Fruit fly (Drosophila melanogaster): ENCODE results near the gene GstD9.

Gene GstD9

DNA sequence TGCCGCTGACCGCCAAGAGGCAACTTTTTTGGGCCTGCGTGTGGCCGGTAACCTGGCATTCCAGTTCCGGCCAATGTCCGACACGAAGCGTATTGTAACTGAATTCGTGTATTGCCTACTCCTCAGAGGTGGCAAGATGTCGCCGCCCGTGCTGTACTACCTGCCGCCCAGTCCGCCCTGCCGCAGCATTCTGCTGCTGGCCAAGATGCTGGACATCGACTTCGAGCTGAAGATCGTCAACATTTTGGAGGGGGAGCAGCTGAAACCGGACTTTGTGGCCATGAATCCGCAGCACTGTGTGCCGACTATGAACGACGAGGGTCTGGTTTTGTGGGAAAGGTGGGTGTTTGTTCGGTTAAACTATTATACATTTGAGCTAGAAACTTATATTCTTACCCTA is 16.9 kb upstream of the GstD9 start:
- TF ChIP-seq CG8478 (optimal IDR thresholded peaks at IDR 0.05) = no peak
- TF ChIP-seq CTCF (optimal IDR thresholded peaks at IDR 0.05) = no peak

DNA sequence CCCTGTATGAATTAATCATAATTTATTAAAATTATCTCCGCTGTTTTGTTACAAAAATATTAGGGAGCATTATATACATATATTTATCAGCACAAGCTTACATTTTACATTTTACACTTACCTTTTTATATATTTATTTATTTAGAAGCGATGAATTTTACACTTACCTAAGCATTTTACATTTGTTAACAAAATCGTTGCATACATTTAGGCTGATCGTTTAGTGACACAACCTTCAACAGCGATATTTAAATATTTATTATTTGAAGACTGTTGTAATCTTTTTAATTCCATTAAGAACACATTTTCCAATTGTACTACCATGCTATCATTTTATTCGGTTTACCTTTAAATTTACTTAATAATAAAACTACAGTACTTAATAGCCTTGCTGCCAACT is 16.4 kb upstream of the GstD9 start:
- TF ChIP-seq CTCF (optimal IDR thresholded peaks at IDR 0.05) = peak in 1 of 2 experiments; percentile 29
- TF ChIP-seq CG8478 (optimal IDR thresholded peaks at IDR 0.05) = no peak

DNA sequence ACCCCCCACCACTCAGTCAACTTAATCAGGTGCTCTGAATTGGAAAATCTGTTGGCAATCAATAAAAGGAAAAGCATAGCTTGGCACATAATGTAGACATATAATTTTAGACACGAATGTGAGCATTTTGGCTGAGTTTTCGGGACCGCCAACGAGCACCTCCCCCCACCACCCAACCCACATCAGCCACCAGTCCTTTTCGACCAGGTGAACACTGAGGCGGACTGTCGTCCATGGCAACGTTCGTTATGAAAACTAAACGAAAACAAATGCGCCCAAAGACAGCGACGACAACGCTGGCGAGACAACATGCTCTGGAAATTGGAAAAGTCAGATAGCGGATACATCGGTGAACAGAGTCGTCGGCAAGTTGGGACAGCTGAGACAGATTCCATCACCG is 15.7 kb upstream of the GstD9 start, which contains the start of gene GstD11:
GstD11 (plus strand) TSS at position 301 of the 400 bp plus-strand sequence.
- TF ChIP-seq CTCF (optimal IDR thresholded peaks at IDR 0.05) (no peak), CG8478 (optimal IDR thresholded peaks at IDR 0.05) (no peak)

DNA sequence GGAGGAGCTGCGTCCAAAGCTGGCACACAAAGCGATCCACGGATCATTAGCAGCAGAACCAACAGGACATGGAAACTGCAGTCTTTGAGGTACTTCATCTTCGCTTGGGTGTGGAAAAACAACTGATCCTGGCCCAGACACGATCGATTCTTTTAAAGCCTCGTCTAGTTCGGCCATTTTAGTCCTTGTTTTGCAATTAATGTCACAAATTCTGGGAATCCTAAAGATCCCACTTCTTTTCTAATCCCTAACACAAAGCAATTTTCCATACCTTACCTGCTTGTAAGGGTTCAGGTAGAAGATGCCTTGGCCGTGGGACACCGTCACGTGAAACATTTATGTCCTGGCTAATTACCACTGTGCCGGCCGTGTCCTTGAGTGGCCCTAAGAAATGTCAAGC is 15.2 kb upstream of the GstD9 start, which contains the start of gene CG10035:
CG10035 (minus strand) TSS at position 129 of the 400 bp plus-strand sequence.
- TF ChIP-seq CG8478 (optimal IDR thresholded peaks at IDR 0.05) (no peak), CTCF (optimal IDR thresholded peaks at IDR 0.05) (no peak)

DNA sequence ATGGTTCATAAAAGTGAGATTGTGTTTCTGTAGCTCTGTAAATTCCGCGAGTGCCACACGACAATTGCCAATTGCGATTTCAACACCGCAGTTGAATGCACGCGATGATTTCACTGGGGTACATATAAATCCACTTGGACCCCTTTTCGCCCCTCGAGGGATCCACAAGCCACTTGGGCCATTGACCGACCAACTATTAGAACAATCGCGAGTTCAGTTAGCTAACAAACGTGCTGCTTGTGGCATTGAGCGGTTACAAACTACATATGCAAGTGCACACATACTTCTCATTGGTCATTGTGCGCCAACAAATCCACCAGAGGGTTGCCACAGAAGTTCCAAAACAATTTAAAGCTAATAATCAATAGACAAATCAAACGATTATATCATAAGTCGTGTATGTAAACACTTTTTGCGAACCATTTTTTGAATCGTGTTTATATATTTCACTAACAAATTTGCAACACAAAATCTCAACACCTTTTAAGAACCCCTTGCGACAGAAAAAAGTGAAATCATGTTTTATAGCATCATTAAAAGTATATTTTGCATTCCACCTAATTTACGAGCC is 13.9 kb upstream of the GstD9 start:
- TF ChIP-seq CG8478 (optimal IDR thresholded peaks at IDR 0.05) (no peak), CTCF (optimal IDR thresholded peaks at IDR 0.05) (no peak)

DNA sequence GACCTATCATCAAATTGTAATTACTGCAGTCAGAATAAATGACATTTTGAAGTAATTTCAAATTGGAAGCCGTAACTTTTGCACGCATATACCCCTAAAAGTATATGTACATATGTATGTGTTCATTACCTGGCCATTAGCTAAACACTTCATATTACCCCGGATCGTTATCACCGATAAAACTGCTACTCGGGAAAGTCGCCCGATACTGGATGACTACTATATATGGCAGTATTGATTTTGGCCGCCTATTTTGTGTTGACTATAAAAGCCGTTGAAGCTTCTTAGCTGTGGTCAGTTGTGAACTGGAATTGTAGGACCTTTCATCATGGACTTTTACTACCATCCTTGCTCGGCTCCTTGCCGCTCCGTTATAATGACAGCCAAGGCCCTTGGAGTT is 12.3 kb upstream of the GstD9 start, which contains the start of gene GstD8:
GstD8 (plus strand) TSS at position 301 of the 400 bp plus-strand sequence.
- TF ChIP-seq CTCF (optimal IDR thresholded peaks at IDR 0.05) (no peak), CG8478 (optimal IDR thresholded peaks at IDR 0.05) (no peak)

DNA sequence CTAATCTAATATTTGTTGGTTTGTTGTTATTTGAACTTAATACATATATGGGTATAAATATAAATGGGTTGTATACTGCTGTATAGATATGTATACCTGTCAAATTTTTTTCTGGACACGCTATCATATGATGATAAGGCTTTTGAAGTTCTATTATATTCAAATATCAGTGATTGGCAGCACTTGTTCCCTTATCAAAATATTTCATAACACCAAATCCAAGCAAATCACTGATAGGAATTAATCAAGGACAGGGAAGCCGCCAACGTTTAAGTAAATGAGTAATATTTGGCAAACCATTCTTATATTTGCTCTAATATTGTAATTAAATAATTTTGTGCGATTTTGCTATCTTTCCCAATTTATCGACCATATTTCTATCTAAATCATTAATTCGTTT is 11.9 kb upstream of the GstD9 start:
- TF ChIP-seq CTCF (optimal IDR thresholded peaks at IDR 0.05) = no peak
- no peak for TF ChIP-seq CG8478 (optimal IDR thresholded peaks at IDR 0.05)

DNA sequence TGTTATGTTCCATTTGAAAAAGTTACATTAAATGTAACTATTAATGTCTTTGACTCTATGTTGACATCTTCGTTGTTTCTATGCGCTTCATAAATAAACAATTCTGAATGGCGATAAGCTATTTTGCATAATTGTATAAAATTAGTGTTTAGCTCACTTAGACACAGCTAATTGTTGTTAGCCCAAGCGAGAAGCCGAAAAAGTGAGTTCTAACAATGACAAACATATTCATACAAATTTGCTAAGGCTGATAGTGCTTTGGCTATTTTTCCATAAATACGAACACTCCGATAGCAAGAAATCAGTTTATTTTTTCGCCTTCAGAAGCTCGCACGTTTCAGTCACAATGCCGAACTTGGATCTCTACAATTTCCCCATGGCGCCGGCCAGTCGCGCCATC is 10.8 kb upstream of the GstD9 start, which contains the start of gene GstD7:
GstD7 (plus strand) TSS at position 301 of the 400 bp plus-strand sequence.
- TF ChIP-seq CTCF (optimal IDR thresholded peaks at IDR 0.05) = no peak

DNA sequence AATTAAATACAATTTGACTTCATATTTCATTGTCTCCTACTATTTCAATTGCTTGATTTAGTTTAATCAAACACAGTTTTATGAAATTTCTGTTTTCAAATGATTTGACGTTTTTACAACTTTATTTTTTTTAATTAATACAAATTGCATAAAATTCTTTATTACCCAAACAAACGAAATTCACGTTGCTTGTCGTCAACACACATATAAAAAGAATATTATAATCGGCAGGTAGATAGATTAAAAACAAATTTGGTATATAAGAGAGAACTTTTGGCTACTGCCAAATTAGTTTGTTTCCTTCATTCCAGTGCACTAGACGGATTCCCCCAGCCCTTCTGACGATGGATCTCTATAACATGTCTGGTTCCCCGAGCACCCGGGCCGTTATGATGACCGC is 9.5 kb upstream of the GstD9 start, which contains the start of gene GstD6:
GstD6 (plus strand) TSS at position 301 of the 400 bp plus-strand sequence.
- TF ChIP-seq CG8478 (optimal IDR thresholded peaks at IDR 0.05) = no peak
- TF ChIP-seq CTCF (optimal IDR thresholded peaks at IDR 0.05) = no peak

DNA sequence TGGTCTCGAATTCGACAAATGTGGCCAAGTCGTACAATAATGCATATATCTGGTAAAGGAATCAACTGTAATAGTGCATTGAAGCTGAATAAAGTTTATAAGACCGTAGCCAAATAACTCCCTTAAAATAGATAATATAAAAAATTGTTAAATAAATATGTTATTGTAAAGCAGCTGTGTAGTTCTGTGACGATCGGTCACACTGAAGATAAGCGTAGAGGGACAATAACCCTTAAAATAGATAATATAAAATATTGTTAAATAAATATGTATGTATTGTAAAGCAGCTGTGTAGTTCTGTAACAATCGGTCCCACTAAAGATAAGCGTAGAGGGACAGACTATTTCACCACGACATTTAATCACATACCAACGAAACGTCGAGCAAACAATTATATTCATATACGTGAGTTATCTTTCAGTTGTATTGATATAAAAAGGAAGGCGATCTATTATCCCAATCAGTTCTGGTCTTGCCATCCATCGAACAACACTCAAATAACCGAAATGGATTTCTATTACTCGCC is 8.0 kb upstream of the GstD9 start, which contains the start of gene GstD5:
GstD5 (plus strand) TSS at position 476 of the 526 bp plus-strand sequence.
- no peak for TF ChIP-seq CG8478 (optimal IDR thresholded peaks at IDR 0.05)
- TF ChIP-seq CTCF (optimal IDR thresholded peaks at IDR 0.05) = no peak

DNA sequence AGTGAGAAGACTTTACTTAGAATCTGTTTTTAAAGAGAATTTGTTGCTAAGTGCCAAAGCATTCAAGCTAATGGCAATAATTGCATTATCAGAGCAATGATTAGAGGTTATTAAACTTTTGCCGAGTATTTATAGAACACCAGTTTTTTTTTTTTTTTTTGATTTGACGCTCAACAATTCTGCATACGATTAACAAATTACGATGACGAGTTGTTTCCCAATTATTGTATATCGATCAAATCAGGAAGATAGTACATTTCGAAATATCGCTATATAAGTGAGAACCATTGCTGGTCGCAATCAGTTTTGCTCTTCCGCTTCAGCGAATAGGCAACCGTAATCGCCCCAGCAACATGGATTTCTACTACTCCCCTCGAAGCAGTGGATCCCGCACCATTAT is 6.4 kb upstream of the GstD9 start, which contains the start of gene GstD4:
GstD4 (plus strand) TSS at position 301 of the 400 bp plus-strand sequence.
- TF ChIP-seq CG8478 (optimal IDR thresholded peaks at IDR 0.05) = no peak
- TF ChIP-seq CTCF (optimal IDR thresholded peaks at IDR 0.05) = no peak

DNA sequence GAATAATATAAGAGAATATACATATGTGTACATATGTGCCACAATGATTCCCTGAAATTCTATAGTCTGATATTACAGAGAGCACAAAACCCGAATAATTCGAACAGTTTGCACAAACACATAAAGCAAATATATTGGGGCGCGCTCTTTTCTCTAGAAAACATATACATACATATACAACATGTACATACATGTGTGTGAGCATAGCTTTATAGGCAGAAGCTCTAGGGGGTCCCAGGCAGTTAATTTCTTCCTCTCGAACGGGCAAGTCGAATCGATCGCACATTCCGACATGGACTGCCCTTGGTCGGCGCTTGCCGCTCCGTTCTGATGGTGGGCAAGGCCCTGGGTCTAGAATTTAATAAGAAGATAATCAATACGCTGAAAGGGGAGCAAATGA is 5.4 kb upstream of the GstD9 start, which contains the start of gene GstD3:
GstD3 (plus strand) TSS at position 269 of the 400 bp plus-strand sequence.
- TF ChIP-seq CTCF (optimal IDR thresholded peaks at IDR 0.05) (no peak), CG8478 (optimal IDR thresholded peaks at IDR 0.05) (no peak)

DNA sequence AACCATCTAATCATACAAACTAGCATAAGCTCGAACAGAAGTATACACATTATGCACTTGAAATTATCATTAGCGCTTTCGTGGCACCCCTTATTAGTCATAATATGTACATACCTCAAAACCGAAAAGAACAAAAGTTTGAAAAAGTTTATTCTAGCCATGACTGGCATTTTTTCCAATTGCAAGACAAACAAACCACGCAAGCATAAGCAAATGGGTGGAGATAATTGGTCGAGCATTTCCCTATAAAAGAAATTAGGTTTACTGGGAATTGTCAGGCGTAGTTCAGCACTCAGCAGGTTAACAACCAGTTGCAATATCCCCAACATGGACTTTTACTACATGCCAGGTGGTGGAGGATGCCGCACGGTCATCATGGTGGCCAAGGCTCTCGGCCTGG is 4.3 kb upstream of the GstD9 start, which contains the start of gene GstD2:
GstD2 (plus strand) TSS at position 301 of the 400 bp plus-strand sequence.
- TF ChIP-seq CTCF (optimal IDR thresholded peaks at IDR 0.05) (no peak), CG8478 (optimal IDR thresholded peaks at IDR 0.05) (no peak)

DNA sequence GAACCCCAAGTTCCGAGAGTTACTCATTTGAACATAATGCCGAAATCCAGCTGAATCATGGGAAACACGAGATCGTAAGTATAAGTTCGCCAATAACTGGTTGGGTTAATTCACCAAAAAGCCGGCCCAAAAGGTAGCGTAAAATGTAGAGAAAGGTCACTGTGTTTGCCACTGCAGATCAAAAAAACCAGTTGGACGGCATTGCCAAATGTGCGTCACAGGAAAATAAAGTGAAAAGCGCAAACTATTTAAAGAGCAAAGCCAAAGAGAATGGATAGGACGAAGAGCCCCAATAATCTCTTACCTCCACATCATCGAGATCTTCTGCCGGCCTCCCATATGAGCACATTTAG is 3.3 kb upstream of the GstD9 start:
- TF ChIP-seq CG8478 (optimal IDR thresholded peaks at IDR 0.05) (no peak), CTCF (optimal IDR thresholded peaks at IDR 0.05) (no peak)

DNA sequence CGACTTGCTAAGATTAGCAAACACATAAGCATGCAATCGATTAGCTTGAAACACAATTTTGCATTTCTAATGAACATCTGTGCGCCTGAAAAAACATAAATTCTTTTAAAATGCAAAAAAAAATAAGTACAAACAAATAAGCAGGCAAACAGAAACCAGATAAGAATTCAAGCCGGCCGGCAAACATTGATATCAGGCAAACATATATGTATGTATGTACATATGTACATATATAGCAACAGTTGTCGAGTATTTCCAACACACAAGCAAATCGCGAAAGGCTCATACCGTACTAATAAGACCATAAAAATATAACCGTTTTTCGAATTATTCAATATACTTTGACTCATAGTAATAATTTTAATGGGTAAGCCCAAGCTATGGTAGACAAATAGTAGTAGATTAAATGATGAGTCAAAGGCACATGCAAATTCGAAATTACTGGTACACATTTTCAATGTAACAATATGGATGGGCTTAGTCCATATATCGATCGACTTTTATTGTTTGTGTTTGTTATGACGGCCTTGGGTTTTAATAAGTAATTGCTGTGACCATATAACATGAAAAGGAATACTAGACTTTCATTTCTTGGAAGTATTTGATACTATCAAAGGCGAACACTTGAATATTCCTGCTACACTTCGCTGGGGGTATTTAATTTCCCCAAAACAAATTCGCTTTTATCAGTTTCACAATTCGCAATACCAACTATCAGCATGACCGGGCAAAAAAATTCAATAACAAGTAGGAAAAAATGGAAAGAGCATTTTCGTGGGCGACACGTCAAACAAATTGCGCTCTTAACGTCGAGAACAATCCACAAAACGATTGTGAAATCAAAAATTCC is 2.7 kb upstream of the GstD9 start:
- TF ChIP-seq CTCF (optimal IDR thresholded peaks at IDR 0.05) (no peak), CG8478 (optimal IDR thresholded peaks at IDR 0.05) (no peak)
